Worm (Caenorhabditis elegans): ENCODE results near the gene C05C8.5.

Gene C05C8.5

DNA sequence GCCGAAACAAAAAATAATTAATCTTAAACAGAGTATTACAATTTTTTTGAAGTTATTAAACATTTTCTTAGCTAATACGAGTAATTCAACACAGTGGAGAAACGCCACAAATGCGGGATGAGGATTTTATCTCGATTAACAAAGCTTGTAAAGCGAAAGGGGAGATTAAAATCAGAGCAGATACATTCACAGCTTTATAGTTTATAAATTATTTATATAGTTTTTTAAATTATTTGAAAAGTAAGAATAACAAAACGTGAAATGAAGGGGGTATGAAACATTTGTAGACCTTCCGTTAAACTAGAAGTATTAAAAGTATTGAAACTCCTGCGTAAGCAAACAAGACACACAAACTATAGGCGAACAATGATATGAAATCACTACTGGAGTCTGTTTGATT lies 20.5 kb upstream of the C05C8.5 start, which contains the start of gene C05C8.8:
TSS of gene C05C8.8 (minus strand) at position 101 of the 400 bp plus-strand sequence.
- TF ChIP-seq rnt-1 (tag; optimal IDR thresholded peaks at IDR 0.05) (no peak), alr-1 (tag; optimal IDR thresholded peaks at IDR 0.05; ENCODE audit: borderline replicate concordance) (no peak), ceh-88 (GFP tag; IDR thresholded peaks at IDR 0.05) (no peak), egl-27 (tag; optimal IDR thresholded peaks at IDR 0.05) (no peak), fos-1 (tag; optimal IDR thresholded peaks at IDR 0.05) (no peak), grh-1 (GFP tag; IDR thresholded peaks at IDR 0.05) (no peak), xbp-1 (tag; optimal IDR thresholded peaks at IDR 0.05) (no peak), C16A3.4 (tag; optimal IDR thresholded peaks at IDR 0.05) (no peak), tlp-1 (tag; optimal IDR thresholded peaks at IDR 0.05) (no peak), mef-2 (tag; optimal IDR thresholded peaks at IDR 0.05) (no peak), ztf-4 (tag; optimal IDR thresholded peaks at IDR 0.05) (no peak), C34B4.2 (tag; optimal IDR thresholded peaks at IDR 0.05) (no peak), unc-130 (tag; optimal IDR thresholded peaks at IDR 0.05) (no peak), ceh-63 (GFP tag; optimal IDR thresholded peaks at IDR 0.05) (no peak), efl-3 (GFP tag; optimal IDR thresholded peaks at IDR 0.05) (no peak)

DNA sequence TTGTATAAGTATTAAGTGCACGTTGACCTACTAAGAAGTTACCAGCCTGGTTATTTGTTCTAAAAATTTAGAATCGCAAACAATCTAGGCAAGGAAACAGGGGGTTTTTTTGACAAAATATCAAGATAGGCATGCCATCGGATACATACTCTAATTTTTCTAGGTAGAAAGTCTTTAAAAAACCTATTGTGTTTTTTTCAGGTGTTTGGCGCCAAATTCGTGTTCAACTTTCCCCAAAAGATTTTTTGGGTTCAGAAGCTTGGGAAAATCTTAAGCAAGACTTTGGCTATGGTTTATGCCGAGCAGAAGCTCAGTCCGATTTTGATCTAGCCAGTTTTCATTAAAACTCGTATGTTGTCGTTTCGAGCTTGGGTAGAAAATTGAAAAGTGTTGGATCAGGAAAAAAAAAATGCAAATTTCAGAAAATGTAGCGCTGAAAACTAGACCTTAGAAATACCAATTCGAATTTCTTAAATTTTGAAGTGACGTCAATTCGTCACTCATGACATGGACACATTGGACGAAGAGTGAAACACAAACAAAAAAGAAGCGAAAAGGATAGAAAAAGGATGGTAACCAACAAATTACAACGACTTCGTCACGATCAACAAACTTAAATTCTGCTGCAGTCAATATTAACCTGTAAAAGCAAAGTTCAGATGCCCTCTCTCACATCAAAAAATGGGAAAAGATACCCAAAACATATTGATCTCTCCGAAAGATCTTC lies 13.8 kb upstream of the C05C8.5 start:
- peak in 1 of 6 experiments; percentile 48 for TF ChIP-seq elt-3 (tag; optimal IDR thresholded peaks at IDR 0.05)
- no peak for TF ChIP-seq lir-3 (tag; optimal IDR thresholded peaks at IDR 0.05; ENCODE audit: poor library complexity)
- peak; percentile 58 for TF ChIP-seq nhr-85 (tag)
- no peak for TF ChIP-seq C04F5.9 (tag; optimal IDR thresholded peaks at IDR 0.05)

DNA sequence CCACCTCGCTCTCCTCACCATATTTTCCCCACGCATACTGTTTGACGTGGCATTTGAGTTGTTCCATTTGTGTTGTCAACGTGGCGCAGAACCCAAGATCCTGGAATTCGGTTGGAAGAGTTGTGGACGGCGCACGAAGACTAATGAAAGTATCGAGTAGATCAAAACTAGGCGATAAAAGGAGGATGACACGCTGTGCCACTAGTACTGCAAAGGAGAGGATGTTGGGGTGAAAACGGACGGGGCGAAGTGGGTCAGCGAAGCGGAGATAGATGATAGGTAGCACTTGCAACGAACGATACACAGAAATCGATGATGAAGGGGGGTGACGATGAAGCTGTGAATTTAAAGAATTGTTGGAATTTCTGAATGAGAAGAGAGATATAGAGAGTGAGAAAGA lies 12.3 kb upstream of the C05C8.5 start, which contains the start of gene C05C8.7:
TSS of gene C05C8.7 (minus strand) at position 100 of the 400 bp plus-strand sequence.
- TF ChIP-seq fos-1 (tag; optimal IDR thresholded peaks at IDR 0.05): no peak
- peak; percentile 92 for TF ChIP-seq blmp-1 (tag; optimal IDR thresholded peaks at IDR 0.05)

DNA sequence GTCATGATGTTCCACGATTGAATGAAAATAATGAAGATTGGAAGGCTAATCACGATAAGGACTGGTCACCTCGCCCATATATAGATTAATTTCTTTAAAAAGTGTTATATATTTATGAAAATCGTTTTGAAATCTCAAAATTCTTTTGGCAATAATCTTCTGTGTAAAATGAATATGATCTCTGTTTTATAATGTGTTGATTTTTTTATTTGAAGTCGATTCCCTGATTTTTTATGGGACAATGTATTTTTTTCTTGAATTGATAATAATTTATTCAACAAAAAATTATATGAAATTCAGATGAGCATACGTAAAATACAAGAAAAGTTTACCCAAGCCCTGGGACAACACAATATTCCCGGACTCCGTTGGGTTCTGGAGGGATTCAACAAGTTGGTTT lies 4.8 kb upstream of the C05C8.5 start, which contains the start of gene C05C8.1:
TSS of gene C05C8.1 (plus strand) at position 301 of the 400 bp plus-strand sequence.
- TF ChIP-seq nhr-85 (tag) (no peak), tlp-1 (tag; optimal IDR thresholded peaks at IDR 0.05) (no peak), irx-1 (tag; optimal IDR thresholded peaks at IDR 0.05) (no peak), grh-1 (GFP tag; IDR thresholded peaks at IDR 0.05) (no peak), efl-3 (GFP tag; optimal IDR thresholded peaks at IDR 0.05) (no peak), egl-13 (tag; optimal IDR thresholded peaks at IDR 0.05) (no peak), egl-27 (tag; optimal IDR thresholded peaks at IDR 0.05) (no peak), skn-1 (tag; optimal IDR thresholded peaks at IDR 0.05) (no peak)

DNA sequence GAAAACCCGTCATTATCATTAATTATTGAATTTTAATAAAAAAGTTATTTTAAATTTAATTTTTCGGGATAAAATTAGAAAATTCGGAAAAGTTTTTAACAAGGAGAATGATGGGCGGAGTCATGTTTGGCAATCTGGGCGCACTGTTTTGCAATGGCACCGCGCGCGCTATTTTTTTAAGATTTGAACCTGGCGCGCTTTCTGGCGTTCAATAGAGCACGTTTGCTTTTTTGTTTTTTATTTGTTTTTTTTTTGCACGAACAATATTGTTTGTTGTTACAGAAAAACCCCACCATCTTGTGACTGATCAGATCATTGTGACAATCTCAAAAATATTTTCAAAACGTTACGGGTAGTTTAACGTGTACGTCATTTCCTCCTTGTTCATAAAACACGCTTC lies 2.5 kb upstream of the C05C8.5 start, which contains the start of gene hyls-1:
TSS of gene hyls-1 (plus strand) at position 249 of the 400 bp plus-strand sequence.
- TF ChIP-seq nhr-47 (tag; optimal IDR thresholded peaks at IDR 0.05): peak; percentile 92
- peak; percentile 35 for TF ChIP-seq sup-37 (GFP tag; optimal IDR thresholded peaks at IDR 0.05)
- no peak for TF ChIP-seq mef-2 (tag; optimal IDR thresholded peaks at IDR 0.05)
- TF ChIP-seq aha-1 (tag; optimal IDR thresholded peaks at IDR 0.05): no peak
- TF ChIP-seq fkh-8 (tag; optimal IDR thresholded peaks at IDR 0.05): peak; percentile 68
- TF ChIP-seq mdl-1 (tag; optimal IDR thresholded peaks at IDR 0.05): peak in 1 of 2 experiments; percentile 77
- no peak for TF ChIP-seq Y116A8C.19 (tag; optimal IDR thresholded peaks at IDR 0.05; ENCODE audit: borderline replicate concordance)
- TF ChIP-seq elt-3 (tag; optimal IDR thresholded peaks at IDR 0.05): peak in 2 of 6 experiments; percentile 65 to 85
- peak; percentile 89 for TF ChIP-seq lin-15B (tag; optimal IDR thresholded peaks at IDR 0.05)
- TF ChIP-seq fos-1 (tag; optimal IDR thresholded peaks at IDR 0.05): peak; percentile 52
- TF ChIP-seq jun-1 (tag; optimal IDR thresholded peaks at IDR 0.05): peak; percentile 64
- no peak for TF ChIP-seq ces-1 (GFP tag; optimal IDR thresholded peaks at IDR 0.05)
- TF ChIP-seq ceh-82 (tag; optimal IDR thresholded peaks at IDR 0.05): peak; percentile 62 to 92 (median 77)
- peak; percentile 48 for TF ChIP-seq C04F5.9 (tag; optimal IDR thresholded peaks at IDR 0.05)
- TF ChIP-seq nhr-11 (tag; optimal IDR thresholded peaks at IDR 0.05): peak; percentile 48
- peak; percentile 15 for TF ChIP-seq elt-2 (tag; optimal IDR thresholded peaks at IDR 0.05)
- no peak for TF ChIP-seq sptf-1 (tag; optimal IDR thresholded peaks at IDR 0.05)
- TF ChIP-seq hpl-2 (GFP tag; optimal IDR thresholded peaks at IDR 0.05): peak; percentile 75
- peak; percentile 74; the same call in 1 of the 2 replicates for TF ChIP-seq ceh-88 (GFP tag; IDR thresholded peaks at IDR 0.05)
- TF ChIP-seq irx-1 (tag; optimal IDR thresholded peaks at IDR 0.05): peak; percentile 86
- no peak for TF ChIP-seq nhr-76 (tag; optimal IDR thresholded peaks at IDR 0.05)
- TF ChIP-seq unc-30 (tag; optimal IDR thresholded peaks at IDR 0.05): no peak
- TF ChIP-seq hlh-17 (GFP tag; optimal IDR thresholded peaks at IDR 0.05; ENCODE audit: borderline replicate concordance): no peak
- TF ChIP-seq lsy-2 (tag; optimal IDR thresholded peaks at IDR 0.05): peak; percentile 88
- TF ChIP-seq dsc-1 (tag; optimal IDR thresholded peaks at IDR 0.05): peak; percentile 82
- peak; percentile 51 for TF ChIP-seq nhr-237 (tag; optimal IDR thresholded peaks at IDR 0.05)

All from whole organism, L1 larva.